Fruit fly (Drosophila melanogaster): ENCODE measurements around the gene Frq1.

DNA sequence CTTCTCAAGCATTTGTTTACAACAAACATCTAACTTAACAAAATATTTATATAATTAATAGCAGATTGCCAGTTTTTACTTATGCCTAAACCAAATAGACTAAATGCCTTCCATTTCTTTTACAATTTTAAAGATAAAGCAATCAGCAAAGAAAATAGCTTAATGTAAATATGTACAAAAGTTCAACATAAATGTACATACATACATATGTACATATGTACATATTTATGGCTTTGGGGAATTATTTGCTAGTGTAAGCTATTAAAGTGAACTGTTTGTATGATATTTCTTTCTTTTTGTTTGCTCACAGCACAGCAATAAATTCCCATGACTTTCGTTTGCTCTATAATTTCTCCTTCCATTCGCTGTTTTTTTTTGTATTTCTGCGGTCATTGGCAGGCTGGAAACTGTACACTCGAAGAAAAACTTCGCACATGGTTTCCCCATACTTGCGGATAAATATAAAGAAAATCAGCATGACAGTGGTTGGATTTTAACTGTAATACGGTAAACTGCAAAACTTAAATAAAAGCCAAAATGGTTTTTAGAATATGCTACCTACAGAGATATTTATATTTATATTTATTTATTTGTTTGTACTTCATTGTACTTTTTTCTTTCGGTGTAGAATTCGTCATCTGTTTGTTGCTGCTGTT, 14.1 kb upstream of the Frq1 start:
- TF ChIP-seq Pif1B (GFP tag; optimal IDR thresholded peaks at IDR 0.05) (no peak), CG9948 (tag; optimal IDR thresholded peaks at IDR 0.05) (no peak), D1 (tag; optimal IDR thresholded peaks at IDR 0.05) (no peak), Ets98B (GFP tag; IDR thresholded peaks at IDR 0.05) (no peak), CG4496 (GFP tag; IDR thresholded peaks at IDR 0.05) (no peak), CG14655 (GFP tag; optimal IDR thresholded peaks at IDR 0.05) (no peak), CG8301 (tag; optimal IDR thresholded peaks at IDR 0.05) (no peak), CG13204 (GFP tag; optimal IDR thresholded peaks at IDR 0.05) (no peak), CG12605 (GFP tag; IDR thresholded peaks at IDR 0.05) (no peak)
